Worm (Caenorhabditis elegans) whole organism, late embryonic: ENCODE data around the gene lgc-31.

Experiments used
- K02D7.2 ChIP-seq: sonication (generic microtip); optimal IDR thresholded peaks from 2 replicates; lab custom pipeline; 2017; ENCODE audit warnings: mild to moderate bottlenecking, missing genetic modification characterization, missing compliant biosample characterization
- T23F11.4 ChIP-seq: fragments of 200-800 bp; sonication (Bioruptor generic); optimal IDR thresholded peaks from 2 replicates; lab custom pipeline; 2018; ENCODE audit warnings: mild to moderate bottlenecking, missing genetic modification characterization, missing compliant biosample characterization
- ets-4 ChIP-seq: sonication (generic microtip); optimal IDR thresholded peaks from 2 replicates; lab custom pipeline; 2016; ENCODE audit warnings: missing genetic modification characterization, missing compliant biosample characterization
- fkh-10 ChIP-seq: fragments of 150-350 bp; optimal IDR thresholded peaks from 2 replicates; lab custom pipeline; 2014; ENCODE audit warnings: missing biosample characterization, missing genetic modification reagents, missing genetic modification characterization
- nfya-1 ChIP-seq: sonication (generic microtip); optimal IDR thresholded peaks from 2 replicates; lab custom pipeline; 2017; ENCODE audit warnings: missing genetic modification characterization, mild to moderate bottlenecking, missing compliant biosample characterization, antibody characterized with exemption, moderate library complexity
- nhr-11 ChIP-seq: fragments of 150-350 bp; optimal IDR thresholded peaks from 2 replicates; lab custom pipeline; 2014; ENCODE audit warnings: missing biosample characterization, missing genetic modification characterization
- pha-4 ChIP-seq: fragments of 150-350 bp; optimal IDR thresholded peaks from 2 replicates; lab custom pipeline; 2018; ENCODE audit warnings: missing biosample characterization, missing genetic modification reagents, missing genetic modification characterization
- unc-42 ChIP-seq: sonication (generic microtip); optimal IDR thresholded peaks from 2 replicates; lab custom pipeline; 2016; ENCODE audit warnings: missing genotype, missing genetic modification characterization, missing compliant biosample characterization

DNA sequence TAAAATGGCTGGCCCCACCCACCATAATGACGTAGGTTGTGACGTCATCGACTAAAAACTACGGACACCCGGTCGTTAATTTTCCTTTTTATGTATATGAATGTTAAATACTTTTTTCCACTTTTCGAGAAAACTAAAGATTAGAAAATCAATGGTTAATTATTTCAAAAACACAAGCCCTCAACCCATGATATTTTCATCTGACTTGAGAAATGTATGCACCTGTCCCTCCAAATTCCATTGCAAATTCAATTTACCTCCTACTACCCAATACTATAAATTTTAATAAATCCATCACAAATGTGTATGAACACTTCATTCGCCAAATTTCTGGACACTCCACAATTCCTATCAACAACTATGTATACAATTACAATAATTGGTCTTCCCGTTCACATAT, 7.2 kb upstream of the lgc-31 start, which contains the start of gene srh-276:
- TF ChIP-seq nhr-11 (tag; lab: Kevin White, UChicago) (no peak), fkh-10 (no peak), T23F11.4 (no peak), K02D7.2 (tag; lab: Kevin White, UChicago) (no peak), pha-4 (no peak), ets-4 (tag; lab: Kevin White, UChicago) (no peak), nfya-1 (tag; lab: Kevin White, UChicago) (no peak), unc-42 (tag; lab: Kevin White, UChicago) (no peak)
